Worm (Caenorhabditis elegans): ENCODE measurements around the gene Y37D8A.25.

Y37D8A.25 gene

ce11 chrIII:12819909-12820308 lies at the start of gene Y37D8A.25, which contains the start of gene Y37D8A.2:
Gene Y37D8A.25, minus strand, starts transcription at chrIII:12820253.
Gene Y37D8A.2, plus strand, starts transcription at chrIII:12820193.
- TF ChIP-seq egl-27 (tag; optimal IDR thresholded peaks at IDR 0.05) (no peak), nhr-76 (tag; optimal IDR thresholded peaks at IDR 0.05) (no peak), T26A8.4 (GFP tag; IDR thresholded peaks at IDR 0.05) (no peak), hif-1 (tag; optimal IDR thresholded peaks at IDR 0.05) (no peak), mdt-29 (GFP tag; IDR thresholded peaks at IDR 0.05) (no peak), lin-13 (GFP tag; optimal IDR thresholded peaks at IDR 0.05) (no peak), aha-1 (tag) (no peak), php-3 (GFP tag; IDR thresholded peaks at IDR 0.05) (no peak), nhr-102 (tag; optimal IDR thresholded peaks at IDR 0.05) (no peak), ceh-82 (tag; optimal IDR thresholded peaks at IDR 0.05) (no peak), hlh-11 (tag; optimal IDR thresholded peaks at IDR 0.05) (no peak), dmd-6 (GFP tag; IDR thresholded peaks at IDR 0.05) (no peak), nhr-42 (GFP tag; IDR thresholded peaks at IDR 0.05) (no peak), Y5F2A.4 (GFP tag; optimal IDR thresholded peaks at IDR 0.05) (no peak), lin-29 (GFP tag; IDR thresholded peaks at IDR 0.05) (no peak), mxl-3 (GFP tag; optimal IDR thresholded peaks at IDR 0.05) (no peak), F10B5.3 (tag; optimal IDR thresholded peaks at IDR 0.05) (no peak)

ce11 chrIII:12864648-12865047 lies 44.6 kb upstream of the Y37D8A.25 start, which contains the start of gene Y37D8A.8:
Gene Y37D8A.8, plus strand, starts transcription at chrIII:12864948.
- TF ChIP-seq aha-1 (tag) (peak; percentile 39), snpc-1.2 (GFP tag; IDR thresholded peaks at IDR 0.05) (no peak), R02D3.7 (tag; optimal IDR thresholded peaks at IDR 0.05) (no peak)

DNA sequence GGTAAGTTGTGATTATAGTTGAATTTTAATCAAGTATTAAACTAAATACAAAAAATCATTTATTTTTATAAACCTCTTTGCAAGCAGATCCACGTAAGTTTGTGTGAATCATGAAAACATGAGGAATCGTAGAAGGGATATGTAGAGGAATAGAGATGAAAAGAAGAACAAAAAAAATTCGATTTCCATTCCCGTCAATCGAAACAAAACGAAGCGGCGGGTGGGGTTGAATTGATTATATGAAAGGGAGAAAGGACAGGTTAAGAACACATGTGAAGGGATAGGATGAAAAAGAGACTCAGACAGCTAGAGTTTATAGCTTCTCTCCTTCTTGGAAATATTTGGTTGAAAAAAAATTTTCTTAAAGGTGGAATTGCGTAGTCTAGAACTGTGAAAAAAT lies 40.1 kb upstream of the Y37D8A.25 start:
- TF ChIP-seq mxl-3 (GFP tag; optimal IDR thresholded peaks at IDR 0.05) (peak; percentile 68), F37D6.2 (tag; optimal IDR thresholded peaks at IDR 0.05) (no peak), nhr-28 (tag; optimal IDR thresholded peaks at IDR 0.05) (peak; percentile 39), unc-130 (GFP tag; optimal IDR thresholded peaks at IDR 0.05) (no peak), nhr-42 (GFP tag; IDR thresholded peaks at IDR 0.05) (no peak), snpc-4 (tag; optimal IDR thresholded peaks at IDR 0.05) (no peak), spr-3 (GFP tag; optimal IDR thresholded peaks at IDR 0.05) (no peak), ces-1 (GFP tag; optimal IDR thresholded peaks at IDR 0.05) (no peak), hlh-30 (tag; optimal IDR thresholded peaks at IDR 0.05; ENCODE audit: insufficient read depth) (peak; percentile 8), hlh-11 (tag; optimal IDR thresholded peaks at IDR 0.05) (peak; percentile 13)

- TF ChIP-seq mxl-2 (GFP tag; conservative IDR thresholded peaks at IDR 0.05) (no peak), gei-8 (GFP tag; optimal IDR thresholded peaks at IDR 0.05) (no peak), hlh-30 (tag; optimal IDR thresholded peaks at IDR 0.05; ENCODE audit: insufficient read depth) (no peak), ZK337.2 (GFP tag; IDR thresholded peaks at IDR 0.05) (no peak), egl-27 (tag; optimal IDR thresholded peaks at IDR 0.05) (no peak), ztf-7 (tag; optimal IDR thresholded peaks at IDR 0.05) (no peak), mes-2 (tag; optimal IDR thresholded peaks at IDR 0.05; ENCODE audit: poor library complexity, severe bottlenecking) (no peak)
Observed at ce11 chrIII:12856628-12857027, 36.6 kb upstream of the Y37D8A.25 start, which contains the start of gene Y37D8A.26. Gene Y37D8A.26, minus strand, starts transcription at chrIII:12856728.

- TF ChIP-seq Y5F2A.4 (GFP tag; optimal IDR thresholded peaks at IDR 0.05), result no peak
- TF ChIP-seq nhr-102 (tag; optimal IDR thresholded peaks at IDR 0.05), result no peak
- TF ChIP-seq nhr-48 (tag; optimal IDR thresholded peaks at IDR 0.05), result no peak
- TF ChIP-seq lin-15B (tag; optimal IDR thresholded peaks at IDR 0.05), result no peak
Observed at ce11 chrIII:12855394-12855793, 35.3 kb upstream of the Y37D8A.25 start, which contains the start of gene Y37D8A.5. Gene Y37D8A.5, minus strand, starts transcription at chrIII:12855494.
